Worm (Caenorhabditis elegans) whole organism, L2 larva: ENCODE results near the gene ZK1248.17.

ENCODE experiments used
- C34F6.9 ChIP-seq: fragments of 150-350 bp; optimal IDR thresholded peaks from 2 replicates; lab custom pipeline; 2014; ENCODE audit warnings: missing biosample characterization, missing genetic modification characterization
- F13H6.1 ChIP-seq: sonication (generic microtip); optimal IDR thresholded peaks from 2 replicates; lab custom pipeline; 2016; ENCODE audit warnings: missing genetic modification characterization, missing compliant biosample characterization
- Y55F3AM.14 ChIP-seq: fragments of 200-800 bp; sonication (Bioruptor generic); optimal IDR thresholded peaks from 2 replicates; lab custom pipeline; 2018; ENCODE audit warnings: mild to moderate bottlenecking, missing genetic modification characterization, missing compliant biosample characterization
- ZK546.5 ChIP-seq: sonication (generic microtip); optimal IDR thresholded peaks from 2 replicates; lab custom pipeline; 2017; ENCODE audit warnings: missing biosample characterization, missing genetic modification characterization
- alr-1 ChIP-seq: fragments of 150-350 bp; optimal IDR thresholded peaks from 2 replicates; lab custom pipeline; 2014; ENCODE audit warnings: missing biosample characterization, missing genetic modification characterization
- blmp-1 ChIP-seq: sonication (generic microtip); optimal IDR thresholded peaks from 2 replicates; lab custom pipeline; 2017; ENCODE audit warnings: missing genetic modification characterization, mild to moderate bottlenecking, missing compliant biosample characterization, antibody characterized with exemption, moderate library complexity; ENCODE audit not compliant: insufficient read depth
- ceh-16 ChIP-seq: fragments of 150-350 bp; optimal IDR thresholded peaks from 2 replicates; lab custom pipeline; 2014; ENCODE audit warnings: missing biosample characterization, missing genetic modification characterization
- ceh-82 ChIP-seq: fragments of 150-350 bp; optimal IDR thresholded peaks from 2 replicates; lab custom pipeline; 2014; ENCODE audit warnings: missing biosample characterization, missing genetic modification characterization
- crh-2 ChIP-seq: sonication (generic microtip); optimal IDR thresholded peaks from 2 replicates; lab custom pipeline; 2017; ENCODE audit warnings: missing biosample characterization, missing genetic modification characterization
- egl-27 ChIP-seq: sonication (generic microtip); optimal IDR thresholded peaks from 3 replicates; lab custom pipeline; 2017; ENCODE audit warnings: missing biosample characterization, missing genetic modification reagents, missing genetic modification characterization
- elt-1 ChIP-seq: fragments of 150-350 bp; optimal IDR thresholded peaks from 2 replicates; lab custom pipeline; 2014; ENCODE audit warnings: missing biosample characterization, missing genetic modification characterization
- elt-3 ChIP-seq: sonication (generic microtip); optimal IDR thresholded peaks from 2 replicates; lab custom pipeline; 2017; ENCODE audit warnings: missing biosample characterization, missing genetic modification characterization
- fos-1 ChIP-seq: fragments of 150-350 bp; optimal IDR thresholded peaks from 2 replicates; lab custom pipeline; 2014; ENCODE audit warnings: missing biosample characterization, missing genetic modification characterization
- lin-11 ChIP-seq: fragments of 150-350 bp; sonication (generic microtip); optimal IDR thresholded peaks from 2 replicates; lab custom pipeline; 2014; ENCODE audit warnings: missing biosample characterization, missing genetic modification characterization, inconsistent platforms, mixed read lengths
- lin-39 ChIP-seq: fragments of 150-350 bp; optimal IDR thresholded peaks from 2 replicates; lab custom pipeline; 2014; ENCODE audit warnings: missing biosample characterization, missing genetic modification reagents, missing genetic modification characterization
- lsy-2 ChIP-seq, 2 experiments: fragments of 150-350 bp in 1 of 2; sonication (generic microtip) in 1 of 2; optimal IDR thresholded peaks; 2 replicates each; lab custom pipeline; 2014 to 2017; ENCODE audit warnings: missing biosample characterization in 2 of 2, missing genetic modification characterization in 2 of 2
- nhr-10 ChIP-seq: sonication (generic microtip); optimal IDR thresholded peaks from 2 replicates; lab custom pipeline; 2017; ENCODE audit warnings: missing biosample characterization, missing genetic modification characterization
- nhr-12 ChIP-seq: fragments of 150-350 bp; optimal IDR thresholded peaks from 2 replicates; lab custom pipeline; 2014; ENCODE audit warnings: missing biosample characterization, missing genetic modification characterization
- nhr-129 ChIP-seq: fragments of 150-350 bp; optimal IDR thresholded peaks from 2 replicates; lab custom pipeline; 2014; ENCODE audit warnings: missing biosample characterization, missing genetic modification characterization
- nhr-23 ChIP-seq: fragments of 150-350 bp; optimal IDR thresholded peaks from 2 replicates; lab custom pipeline; 2014; ENCODE audit warnings: missing biosample characterization, missing genetic modification reagents, missing genetic modification characterization
- nhr-25 ChIP-seq: fragments of 150-350 bp; sonication (generic microtip); optimal IDR thresholded peaks from 3 replicates; lab custom pipeline; 2014; ENCODE audit warnings: missing biosample characterization, missing genetic modification characterization
- sem-4 ChIP-seq: fragments of 150-350 bp; optimal IDR thresholded peaks from 2 replicates; lab custom pipeline; 2014; ENCODE audit warnings: missing biosample characterization, missing genetic modification reagents, missing genetic modification characterization
- skn-1 ChIP-seq: sonication (generic microtip); optimal IDR thresholded peaks from 2 replicates; lab custom pipeline; 2017; ENCODE audit warnings: missing biosample characterization, missing genetic modification characterization
- sma-3 ChIP-seq: sonication (generic microtip); optimal IDR thresholded peaks from 2 replicates; lab custom pipeline; 2016; ENCODE audit warnings: missing genetic modification reagents, missing genetic modification characterization, missing compliant biosample characterization
- sma-9 ChIP-seq, 2 experiments: fragments of 150-350 bp in 1 of 2; sonication (generic microtip) in 1 of 2; optimal IDR thresholded peaks; 2 replicates each; lab custom pipeline; 2014 to 2016; ENCODE audit warnings: missing genetic modification characterization in 2 of 2, mild to moderate bottlenecking in 1 of 2, missing biosample characterization in 1 of 2, missing compliant biosample characterization in 1 of 2, missing genetic modification reagents in 1 of 2, moderate library complexity in 1 of 2
- snpc-4 ChIP-seq: fragments of 150-350 bp; optimal IDR thresholded peaks from 2 replicates; lab custom pipeline; 2014; ENCODE audit warnings: missing biosample characterization, missing genetic modification characterization
- unc-39 ChIP-seq: fragments of 150-350 bp; optimal IDR thresholded peaks from 2 replicates; lab custom pipeline; 2014; ENCODE audit warnings: missing biosample characterization, missing genetic modification characterization
- unc-55 ChIP-seq: fragments of 150-350 bp; sonication (generic microtip); optimal IDR thresholded peaks from 3 replicates; lab custom pipeline; 2014; ENCODE audit warnings: missing biosample characterization, missing genetic modification reagents, missing genetic modification characterization
- unc-62 ChIP-seq: fragments of 150-350 bp; optimal IDR thresholded peaks from 2 replicates; lab custom pipeline; 2014; ENCODE audit warnings: missing biosample characterization, missing genetic modification reagents, missing genetic modification characterization
- zag-1 ChIP-seq: fragments of 150-350 bp; optimal IDR thresholded peaks from 2 replicates; lab custom pipeline; 2014; ENCODE audit warnings: missing biosample characterization, missing genetic modification characterization
- ztf-1 ChIP-seq: fragments of 200-800 bp; sonication (Bioruptor generic); conservative IDR thresholded peaks from 2 replicates; pipeline ENCODE4 v1.3.6; 2022; ENCODE audit warnings: missing genetic modification characterization, missing compliant biosample characterization
- ztf-11 ChIP-seq: sonication (generic microtip); optimal IDR thresholded peaks from 2 replicates; lab custom pipeline; 2017; ENCODE audit warnings: missing biosample characterization, missing genetic modification characterization
- ztf-4 ChIP-seq: fragments of 150-350 bp; optimal IDR thresholded peaks from 2 replicates; lab custom pipeline; 2014; ENCODE audit warnings: missing biosample characterization, missing genetic modification characterization

Gene ZK1248.17

DNA sequence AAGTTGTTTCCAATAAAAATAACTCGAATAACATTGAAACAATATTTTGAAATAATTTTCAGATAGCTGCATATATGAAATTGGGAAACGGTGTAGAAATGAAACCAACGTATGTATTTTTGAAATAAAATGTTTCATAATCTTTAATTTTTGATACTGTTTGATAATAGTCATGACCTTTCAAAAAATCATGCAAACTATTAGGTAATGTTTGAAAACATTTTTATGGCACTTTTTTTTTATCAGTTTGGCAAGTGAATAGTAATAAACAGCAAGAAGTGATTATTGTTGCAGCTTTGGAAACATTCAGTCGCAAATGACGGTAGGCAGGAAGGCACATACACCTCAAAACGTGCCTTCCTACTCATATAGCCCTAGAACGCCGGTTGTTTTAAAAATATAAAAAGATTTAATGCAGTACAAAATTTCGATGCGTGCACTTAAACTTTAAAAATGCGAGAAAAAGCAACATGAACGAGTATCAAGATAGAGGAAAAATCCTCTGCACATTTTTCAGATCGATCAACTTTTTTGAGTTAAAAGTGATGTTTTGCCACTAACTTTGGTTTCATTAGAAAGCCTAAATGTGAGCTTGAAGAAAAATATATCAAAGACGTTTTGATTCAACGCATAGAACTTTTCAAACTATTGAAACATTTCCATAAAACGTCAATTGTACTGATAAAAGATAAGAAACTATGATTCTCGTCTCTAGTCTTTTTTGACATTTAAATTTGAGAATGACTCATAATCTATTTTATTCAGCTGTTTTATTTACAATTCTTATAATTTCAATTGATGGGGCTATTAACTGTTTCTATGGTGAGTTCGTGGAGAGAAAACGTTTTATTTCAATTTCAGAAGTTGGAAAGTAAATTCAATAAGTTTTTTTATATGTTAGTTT lies 20.3 kb upstream of the ZK1248.17 start, which contains the start of gene F55C12.19:
Gene F55C12.19, plus strand, starts transcription at position 735 of the 904 bp plus-strand sequence.
- peak; percentile 89 for TF ChIP-seq fos-1 (tag; lab: Kevin White, UChicago)
- TF ChIP-seq ceh-16 (tag; lab: Kevin White, UChicago), result no peak

DNA sequence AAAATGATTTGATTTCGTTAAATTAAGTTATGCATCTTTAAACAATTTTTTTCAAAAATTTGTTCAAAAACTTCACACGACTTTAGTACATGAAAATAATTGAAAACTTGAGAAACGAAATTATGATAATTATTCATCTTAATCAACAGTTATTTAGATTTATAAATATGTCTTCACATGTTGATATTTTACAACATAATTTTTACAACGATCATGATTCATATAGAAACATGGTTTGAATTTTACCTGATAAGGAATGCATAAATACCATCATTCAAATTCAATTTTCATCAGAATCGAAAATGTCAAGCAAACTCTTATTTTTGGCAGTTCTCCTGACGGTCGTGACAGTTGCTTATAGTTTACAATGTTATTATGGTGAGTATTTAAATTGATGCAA lies 18.6 kb upstream of the ZK1248.17 start, which contains the start of gene tag-234:
Gene tag-234, plus strand, starts transcription at position 301 of the 400 bp plus-strand sequence.
- TF ChIP-seq fos-1 (tag; lab: Kevin White, UChicago), result peak; percentile 50
- no peak for TF ChIP-seq blmp-1
- TF ChIP-seq, all 48 proteins: peak for 1

DNA sequence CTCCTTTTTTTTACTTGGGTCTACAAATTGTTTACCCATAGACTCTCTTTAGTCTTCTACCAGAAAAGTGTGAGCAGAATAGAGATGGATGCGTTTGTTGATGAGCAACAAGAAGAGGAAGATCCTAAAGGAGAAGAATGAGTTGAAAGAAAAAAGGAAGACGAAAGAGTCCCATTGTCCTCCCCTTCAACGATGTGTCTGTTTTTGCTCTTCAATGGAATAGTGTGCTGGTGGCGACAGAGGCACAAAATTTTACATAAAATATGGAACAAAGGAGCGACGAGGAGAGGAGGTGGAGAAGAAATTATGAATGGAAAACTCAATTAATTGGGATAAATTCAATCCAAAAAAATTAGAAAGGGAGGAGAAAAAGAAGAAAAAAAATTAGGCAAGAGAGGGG lies 15.3 kb upstream of the ZK1248.17 start:
- TF ChIP-seq egl-27 (tag; lab: Kevin White, UChicago), result no peak
- no peak for TF ChIP-seq alr-1
- no peak for TF ChIP-seq ceh-16 (tag; lab: Kevin White, UChicago)
- TF ChIP-seq lsy-2 (tag; optimal IDR thresholded peaks at IDR 0.05; lab: Kevin White, UChicago), result no peak
- no peak for TF ChIP-seq nhr-129
- no peak for TF ChIP-seq ztf-11 (tag; lab: Kevin White, UChicago)
- TF ChIP-seq ceh-82 (tag; lab: Kevin White, UChicago), result no peak
- no peak for TF ChIP-seq elt-1 (tag; lab: Kevin White, UChicago)
- no peak for TF ChIP-seq unc-62 (GFP tag; lab: Kevin White, UChicago)
- TF ChIP-seq C34F6.9, result no peak
- TF ChIP-seq nhr-12, result no peak
- TF ChIP-seq Y55F3AM.14 (GFP tag; lab: Kevin White, UChicago), result no peak
- TF ChIP-seq ZK546.5 (tag; lab: Kevin White, UChicago), result no peak
- no peak for TF ChIP-seq elt-3 (tag; lab: Kevin White, UChicago)

- TF ChIP-seq snpc-4 (tag; lab: Kevin White, UChicago) (no peak), alr-1 (no peak), unc-55 (no peak), nhr-10 (tag; lab: Kevin White, UChicago) (no peak), ztf-11 (tag; lab: Kevin White, UChicago) (no peak), nhr-129 (no peak), lin-39 (tag; lab: Kevin White, UChicago) (no peak), nhr-12 (no peak), blmp-1 (no peak), lsy-2 (tag; optimal IDR thresholded peaks at IDR 0.05; lab: Kevin White, UChicago) (no peak), sma-3 (GFP tag; lab: Kevin White, UChicago) (no peak), lin-11 (tag; lab: Kevin White, UChicago) (no peak), C34F6.9 (no peak)
These were observed 13.0 kb upstream of the ZK1248.17 start, which contains the start of gene F55C12.4 for ce11 chrII:5858322-5858721. Gene F55C12.4 (minus strand): TSS chrII:5858422.

- TF ChIP-seq ceh-16 (tag; lab: Kevin White, UChicago), result no peak
- TF ChIP-seq elt-1 (tag; lab: Kevin White, UChicago), result no peak
- TF ChIP-seq snpc-4 (tag; lab: Kevin White, UChicago), result no peak
- no peak for TF ChIP-seq crh-2 (tag; lab: Kevin White, UChicago)
- no peak for TF ChIP-seq zag-1 (tag; lab: Kevin White, UChicago)
- no peak for TF ChIP-seq nhr-12
- no peak for TF ChIP-seq F13H6.1 (tag; lab: Kevin White, UChicago)
- TF ChIP-seq nhr-23 (tag; lab: Kevin White, UChicago), result no peak
- TF ChIP-seq fos-1 (tag; lab: Kevin White, UChicago), result no peak
- no peak for TF ChIP-seq ztf-11 (tag; lab: Kevin White, UChicago)
- TF ChIP-seq ZK546.5 (tag; lab: Kevin White, UChicago), result no peak
- no peak for TF ChIP-seq ztf-1 (GFP tag; lab: Robert Waterston, UW)
- TF ChIP-seq skn-1, result no peak
- no peak for TF ChIP-seq Y55F3AM.14 (GFP tag; lab: Kevin White, UChicago)
- TF ChIP-seq unc-39 (tag; lab: Kevin White, UChicago), result no peak
- no peak for TF ChIP-seq sem-4 (tag; lab: Kevin White, UChicago)
- TF ChIP-seq nhr-25 (tag; lab: Kevin White, UChicago), result no peak
- no peak for TF ChIP-seq sma-9 (GFP tag; optimal IDR thresholded peaks at IDR 0.05; lab: Kevin White, UChicago)
- TF ChIP-seq sma-9 (tag; optimal IDR thresholded peaks at IDR 0.05; lab: Kevin White, UChicago), result no peak
- no peak for TF ChIP-seq ztf-4
- no peak for TF ChIP-seq egl-27 (tag; lab: Kevin White, UChicago)
These were observed 8.8 kb upstream of the ZK1248.17 start, which contains the start of gene H41C03.1 for ce11 chrII:5854122-5854521. Gene H41C03.1 (plus strand): TSS chrII:5854422.
